Fruit fly (Drosophila melanogaster): ENCODE measurements around the gene CG32686.

CG32686 gene

DNA sequence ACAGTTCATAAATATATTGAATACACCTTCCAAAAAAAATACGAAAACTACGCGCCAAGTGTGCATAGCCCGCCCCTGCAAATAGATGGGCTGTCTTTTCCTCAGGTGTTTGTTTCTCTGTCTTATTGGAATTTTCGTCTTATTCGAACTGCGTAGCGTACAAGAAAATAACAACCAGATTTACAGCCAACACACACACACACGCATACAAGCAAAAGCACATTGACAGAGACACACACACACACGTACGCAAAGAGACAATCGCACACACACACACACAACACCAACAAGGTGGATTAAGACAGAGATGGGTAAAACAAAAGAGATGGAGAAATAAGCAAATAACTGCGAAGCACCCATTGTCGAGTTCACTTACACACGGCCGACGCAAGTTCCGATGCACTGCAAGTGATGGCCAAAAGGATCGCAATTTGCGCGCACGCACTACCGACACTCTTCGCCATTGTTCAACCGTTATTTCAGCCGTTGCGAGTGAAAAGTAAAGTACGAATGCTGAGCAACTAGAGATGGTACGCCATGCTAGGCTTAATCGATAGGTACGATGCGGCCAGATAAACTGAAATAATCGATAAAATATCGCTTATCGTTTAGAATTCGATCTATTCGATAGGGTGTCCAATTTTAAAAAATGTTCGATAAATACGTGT is 9.2 kb downstream of the CG32686 start:
- TF ChIP-seq CG17801 (GFP tag; optimal IDR thresholded peaks at IDR 0.05; ENCODE audit: partially characterized antibody), result peak; percentile 76

DNA sequence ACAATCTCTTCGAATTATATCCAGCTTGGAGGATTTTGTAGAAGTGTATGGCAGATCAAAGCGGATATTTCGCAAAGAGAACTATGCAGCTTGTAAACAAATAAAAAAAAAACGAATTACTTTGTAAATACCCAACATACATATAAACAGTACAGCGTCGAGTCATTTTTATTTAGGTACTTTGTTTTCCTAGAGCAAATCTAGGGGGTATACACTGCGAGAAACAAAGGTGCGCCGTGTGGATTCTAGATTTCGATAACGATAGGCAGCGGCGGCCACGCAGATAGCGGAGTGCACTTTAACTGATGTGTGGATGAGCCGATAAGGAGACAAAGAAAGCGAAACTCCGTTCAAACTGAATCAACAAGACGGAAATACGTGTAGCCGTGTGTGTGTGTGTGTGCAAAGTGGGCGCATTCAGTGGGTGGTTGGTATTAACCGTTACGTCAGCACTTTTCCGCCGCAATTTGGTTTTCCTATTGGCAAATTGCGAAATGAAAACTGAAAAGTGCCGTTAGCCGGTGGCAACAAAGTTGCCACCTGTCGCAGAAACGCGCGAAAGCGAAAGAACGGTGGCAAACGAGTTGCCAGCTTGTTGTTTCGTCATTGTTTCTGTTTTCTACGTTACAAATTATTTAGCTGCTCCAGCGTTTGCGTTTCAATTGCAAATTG is 10.4 kb downstream of the CG32686 start:
- no peak for TF ChIP-seq CG17801 (GFP tag; optimal IDR thresholded peaks at IDR 0.05; ENCODE audit: partially characterized antibody)

DNA sequence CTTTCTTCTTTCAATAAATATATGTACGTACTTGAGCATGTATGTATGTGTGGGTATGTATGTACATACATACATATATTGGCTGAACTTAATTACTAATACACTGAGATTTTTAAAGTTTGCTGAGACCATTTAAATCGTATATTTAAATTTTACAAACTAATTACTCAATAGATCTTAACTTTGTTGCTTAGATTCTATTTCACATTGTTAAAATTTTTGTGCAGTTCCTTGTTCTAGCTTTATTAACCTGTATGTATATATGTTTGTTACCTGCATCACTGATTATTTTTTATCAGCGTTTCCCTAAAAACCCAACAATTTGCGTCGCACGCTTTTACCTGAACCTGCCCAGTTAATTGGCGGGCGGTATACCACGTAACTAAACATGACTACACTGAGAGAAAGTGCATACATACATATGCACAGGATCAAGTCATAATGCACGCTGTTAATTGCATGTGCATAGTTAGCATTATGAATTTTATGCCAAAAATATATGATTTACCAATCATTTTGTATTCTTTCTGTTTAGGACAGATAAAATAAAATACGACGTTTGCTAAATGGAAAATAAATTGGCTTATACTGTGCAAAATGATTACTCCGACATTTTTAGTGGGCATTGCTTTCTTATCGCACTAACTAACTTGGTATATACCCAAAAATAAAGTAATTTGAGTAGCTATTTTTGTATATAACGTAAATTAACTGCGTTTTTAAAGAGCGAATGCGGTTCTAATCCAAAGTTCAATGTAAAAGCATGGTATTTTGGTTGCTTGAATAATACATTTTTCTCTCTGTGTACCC is 12.4 kb downstream of the CG32686 start:
- TF ChIP-seq CG17801 (GFP tag; optimal IDR thresholded peaks at IDR 0.05; ENCODE audit: partially characterized antibody), result peak; percentile 61

DNA sequence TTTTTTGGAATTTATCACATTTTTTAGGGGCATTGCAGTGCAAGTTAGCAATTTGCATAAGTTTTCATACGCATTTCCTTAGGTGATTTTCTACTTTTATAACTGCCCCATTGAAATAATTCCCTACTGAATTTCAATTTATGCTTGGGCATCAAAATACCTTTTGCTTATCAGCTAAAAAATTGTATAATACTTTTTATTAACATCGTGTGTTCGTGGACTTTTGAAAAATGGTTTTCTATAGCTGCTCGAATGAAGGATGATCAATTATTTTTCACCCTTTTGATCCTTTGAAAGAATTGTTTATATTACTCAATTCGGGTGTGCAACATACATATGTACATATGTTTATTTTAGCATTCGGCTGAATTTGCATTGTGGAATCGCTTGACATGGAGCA is 13.0 kb downstream of the CG32686 start:
- TF ChIP-seq CG17801 (GFP tag; optimal IDR thresholded peaks at IDR 0.05; ENCODE audit: partially characterized antibody), result no peak

DNA sequence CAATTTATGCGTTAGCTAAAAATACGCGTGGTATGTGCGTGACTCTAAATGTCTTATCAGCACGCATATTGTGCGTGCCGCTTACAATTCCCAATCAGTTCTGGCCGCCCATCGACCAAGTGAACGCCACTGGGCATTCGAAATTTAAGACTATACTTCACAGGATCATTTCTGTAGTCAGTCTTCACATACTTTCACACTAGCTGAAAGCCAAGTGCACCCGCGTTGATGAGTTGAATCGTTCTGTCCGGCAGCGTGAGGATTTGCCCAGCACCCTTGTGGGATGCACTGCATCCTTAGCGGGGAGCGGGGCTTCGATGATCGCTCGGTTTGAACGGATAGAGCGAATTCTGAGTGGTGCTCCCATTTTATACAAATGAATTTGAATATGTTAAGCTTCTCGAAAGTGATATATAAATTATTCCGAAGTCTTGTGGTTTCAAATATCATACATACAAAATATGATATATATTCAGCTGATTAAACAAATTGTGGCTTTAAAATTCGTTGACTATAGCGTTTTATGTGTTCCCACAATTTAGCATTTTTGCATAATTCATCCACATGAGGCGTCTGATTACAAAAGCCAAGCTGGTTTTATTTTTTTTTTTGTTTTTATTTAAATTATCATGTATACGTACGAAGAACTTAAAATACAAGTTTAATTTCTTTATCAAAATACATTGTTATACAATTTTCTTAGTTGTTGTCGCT is 27.0 kb downstream of the CG32686 start:
- TF ChIP-seq CG17801 (GFP tag; optimal IDR thresholded peaks at IDR 0.05; ENCODE audit: partially characterized antibody), result peak; percentile 16

DNA sequence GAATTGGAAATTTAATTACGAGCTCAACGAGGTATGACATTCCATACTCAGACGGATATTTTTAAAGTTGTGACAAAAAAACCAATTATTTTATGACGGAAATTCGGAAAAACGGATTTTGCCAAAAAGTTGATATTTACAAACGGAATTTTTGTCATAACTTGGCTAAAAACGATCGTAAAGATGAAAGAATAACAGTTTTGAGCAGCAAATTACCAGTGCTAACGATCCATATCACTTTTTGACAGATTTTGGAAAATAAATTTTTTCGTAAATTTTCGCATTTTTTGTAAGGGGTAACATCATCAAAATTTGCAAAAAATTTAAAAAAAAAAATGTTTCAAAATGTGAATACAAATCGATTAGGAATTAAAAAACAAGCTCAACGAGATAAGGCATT is 34.6 kb downstream of the CG32686 start:
- no peak for TF ChIP-seq CG17801 (GFP tag; optimal IDR thresholded peaks at IDR 0.05; ENCODE audit: partially characterized antibody)

DNA sequence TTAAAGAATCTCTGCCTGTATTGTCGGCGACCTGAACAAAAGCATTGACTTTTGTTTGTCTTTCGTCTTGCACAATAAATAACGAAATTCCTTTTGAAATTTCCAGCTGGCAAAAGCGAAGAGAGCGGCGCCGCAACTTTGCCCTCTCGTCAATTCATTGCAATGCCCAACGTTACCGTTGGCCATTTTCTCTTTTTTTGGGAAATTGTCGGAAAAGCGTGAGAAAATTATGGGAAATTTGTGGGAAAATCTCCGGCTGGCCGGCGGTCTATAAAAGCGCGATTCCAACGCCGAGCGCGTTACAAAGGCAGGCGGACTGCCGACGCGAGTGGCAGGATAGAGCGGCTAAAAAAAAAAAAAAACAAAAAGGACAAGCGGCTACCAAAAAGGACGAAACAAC is 41.8 kb downstream of the CG32686 start, which contains the start of gene CG43740:
TSS of gene CG43740 (plus strand) at position 301 of the 400 bp plus-strand sequence.
- no peak for TF ChIP-seq CG17801 (GFP tag; optimal IDR thresholded peaks at IDR 0.05; ENCODE audit: partially characterized antibody)

DNA sequence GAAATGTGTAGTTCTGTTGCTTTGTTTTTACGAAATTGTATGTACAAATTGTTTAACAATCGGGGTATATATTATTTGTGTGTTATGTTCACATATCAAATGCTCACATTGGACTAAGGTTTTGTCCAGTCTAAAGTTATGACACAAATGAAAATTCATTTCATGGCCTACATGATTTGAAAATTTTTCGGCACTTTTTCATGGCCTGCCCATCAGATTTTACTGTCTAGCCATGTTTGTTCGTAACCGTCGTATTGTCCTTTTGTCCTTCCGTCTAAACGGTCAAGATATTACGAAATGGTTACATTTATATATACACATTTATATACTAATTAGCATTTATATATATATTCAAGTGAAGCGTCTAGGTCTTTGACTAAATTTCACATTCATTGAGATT is 43.4 kb downstream of the CG32686 start, which contains the start of gene CG15306:
TSS of gene CG15306 (minus strand) at position 101 of the 400 bp plus-strand sequence.
- TF ChIP-seq CG17801 (GFP tag; optimal IDR thresholded peaks at IDR 0.05; ENCODE audit: partially characterized antibody), result no peak

DNA sequence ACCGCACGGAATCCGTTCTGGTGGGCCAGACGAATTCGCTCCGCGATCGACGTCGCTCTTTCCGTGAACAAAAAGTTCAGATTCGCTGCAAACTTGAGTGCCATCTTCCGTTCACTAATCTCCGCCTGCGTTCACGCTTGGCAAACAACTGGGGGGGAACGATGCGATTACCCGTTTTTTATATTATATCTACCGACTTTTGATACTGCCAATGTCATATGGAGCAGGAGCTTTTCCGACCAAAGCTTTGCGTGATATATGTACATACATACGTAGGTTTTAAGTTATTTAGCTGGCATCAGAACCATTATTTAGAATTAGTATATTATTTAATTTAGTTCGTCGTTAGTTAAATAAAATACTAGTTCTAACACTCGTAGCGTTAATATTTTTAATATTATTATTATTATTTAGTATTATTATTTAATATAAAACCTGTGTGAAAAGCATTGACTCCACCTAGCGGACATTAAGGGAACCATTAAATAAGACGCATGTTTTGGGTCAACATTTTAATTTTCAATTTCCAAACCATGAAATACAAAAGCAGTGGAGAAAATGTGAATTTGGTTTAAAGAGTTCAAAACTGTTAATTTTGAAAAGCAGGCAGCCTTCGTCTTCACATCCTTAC is 45.3 kb downstream of the CG32686 start, which contains the start of gene Gip:
TSS of gene Gip (minus strand) at position 214 of the 631 bp plus-strand sequence.
- peak; percentile 81 for TF ChIP-seq CG17801 (GFP tag; optimal IDR thresholded peaks at IDR 0.05; ENCODE audit: partially characterized antibody)

DNA sequence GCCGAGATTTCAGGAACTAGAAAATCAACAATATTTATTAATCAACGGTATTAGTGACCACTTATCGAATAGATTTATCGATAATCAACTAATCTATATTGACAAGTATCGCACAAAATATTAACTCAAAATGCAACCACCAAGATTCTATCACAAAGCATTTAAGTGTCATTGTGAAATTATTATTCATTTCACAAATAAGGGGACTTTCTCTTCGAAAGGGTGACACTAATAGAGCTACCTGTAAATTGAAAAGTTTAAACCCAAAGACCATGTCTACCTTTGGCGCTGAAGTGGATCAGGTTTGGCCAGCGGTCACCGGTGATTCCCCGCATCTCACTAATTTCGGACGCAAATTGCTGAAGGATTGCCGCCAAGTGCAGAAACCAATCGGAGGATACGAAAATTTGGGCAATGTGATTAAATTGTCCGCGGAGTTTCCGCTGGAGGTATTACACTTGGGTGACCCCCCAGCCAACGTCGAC is 48.7 kb downstream of the CG32686 start, which contains the start of gene CG2909:
TSS of gene CG2909 (plus strand) at position 119 of the 485 bp plus-strand sequence.
- no peak for TF ChIP-seq CG17801 (GFP tag; optimal IDR thresholded peaks at IDR 0.05; ENCODE audit: partially characterized antibody)

DNA sequence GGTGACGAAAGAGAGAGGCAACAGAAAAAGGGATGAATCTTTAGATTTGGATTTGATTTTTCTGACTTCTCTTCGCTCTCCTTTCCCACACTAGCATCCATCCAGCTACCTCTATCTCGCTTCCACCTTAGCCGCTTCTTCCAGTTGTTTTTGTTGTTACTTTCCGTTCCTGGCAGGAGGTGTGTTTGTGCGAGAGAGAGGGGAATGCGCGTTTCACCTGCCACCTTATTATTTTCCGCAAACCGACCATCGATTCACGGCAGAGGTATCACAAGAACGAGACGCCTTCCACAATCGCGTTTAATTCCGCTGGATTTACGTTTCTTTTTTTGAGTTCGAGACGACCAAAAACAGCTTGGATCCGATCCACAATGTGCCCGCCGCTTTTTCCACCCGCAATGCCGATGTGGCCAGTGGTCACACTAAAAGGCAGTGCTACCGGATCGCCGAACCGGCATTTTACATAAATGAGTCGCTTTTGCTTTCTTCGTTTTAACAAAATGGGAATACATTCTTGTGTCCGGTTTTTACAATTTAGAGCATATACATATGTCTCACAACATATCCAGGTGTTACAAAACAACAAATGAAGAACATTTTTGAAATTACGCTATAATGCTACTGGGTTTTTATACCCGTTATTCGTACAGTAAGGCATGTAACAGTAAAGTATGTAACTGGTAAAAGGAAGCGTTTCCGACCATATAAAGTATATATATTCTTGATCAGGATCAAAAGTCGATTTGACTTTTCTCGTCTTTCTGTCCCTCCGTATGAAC is 49.4 kb downstream of the CG32686 start, which contains the start of gene alpha-Man-Ia:
TSS of gene alpha-Man-Ia (minus strand) at position 392 of the 779 bp plus-strand sequence.
- TF ChIP-seq CG17801 (GFP tag; optimal IDR thresholded peaks at IDR 0.05; ENCODE audit: partially characterized antibody), result no peak

DNA sequence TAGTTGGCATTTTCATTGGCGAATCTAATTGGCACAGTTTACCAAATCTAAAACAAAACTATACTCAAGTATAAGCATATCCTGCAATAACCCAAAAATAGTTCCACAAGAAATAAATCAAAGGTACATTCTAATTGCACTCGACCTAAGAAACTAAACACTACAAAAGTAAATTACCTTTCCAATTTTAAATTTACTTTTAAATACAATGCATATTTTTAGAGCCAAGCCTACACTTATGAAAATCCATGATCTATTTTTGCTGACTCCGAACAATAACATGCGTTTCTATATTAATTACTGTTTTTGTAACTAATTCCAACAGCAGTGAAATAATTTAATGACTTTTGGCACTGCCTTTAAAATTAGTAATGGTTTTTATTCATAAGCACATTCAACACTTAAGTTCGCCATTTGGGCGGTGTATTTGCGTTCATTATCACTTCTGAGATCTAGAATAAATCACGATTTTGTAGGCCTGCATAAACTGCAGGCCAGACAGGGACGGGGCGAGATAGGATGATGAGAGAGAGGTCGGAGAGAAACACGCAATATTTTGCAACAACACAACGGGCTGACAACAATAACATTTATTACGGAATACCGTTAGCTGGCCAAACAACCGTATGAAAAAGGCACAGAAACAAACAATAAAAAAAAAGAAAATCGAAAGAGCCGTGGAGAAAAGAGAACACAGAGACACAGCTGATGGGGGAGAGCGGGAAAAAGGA is 50.1 kb downstream of the CG32686 start:
- no peak for TF ChIP-seq CG17801 (GFP tag; optimal IDR thresholded peaks at IDR 0.05; ENCODE audit: partially characterized antibody)

DNA sequence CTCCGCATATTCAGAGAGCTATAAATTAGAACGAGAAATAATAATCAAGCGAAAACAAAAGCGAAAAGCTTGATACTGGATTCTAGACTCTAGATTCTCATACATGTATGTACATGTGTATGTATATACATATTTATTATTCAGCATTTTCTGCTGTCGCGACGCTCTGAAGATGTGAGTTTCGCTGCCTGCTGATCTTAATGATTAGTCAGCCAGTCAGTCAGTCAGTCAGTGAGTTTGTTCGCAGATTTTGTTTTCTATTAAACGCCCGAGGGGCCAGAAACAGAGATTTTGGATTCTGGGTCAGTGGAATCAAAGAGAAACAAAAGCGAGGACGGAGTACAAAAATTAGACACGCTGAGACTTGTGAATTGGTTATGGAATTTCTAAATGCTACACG is 52.8 kb downstream of the CG32686 start:
- no peak for TF ChIP-seq CG17801 (GFP tag; optimal IDR thresholded peaks at IDR 0.05; ENCODE audit: partially characterized antibody)

Data from ovary, adult (tissue).